Fruit fly (Drosophila melanogaster): ENCODE data around the gene daed.

The daed gene

dm6 chr2L:2193357-2193780 is 22.7 kb downstream of the daed start (continued):
- TF ChIP-seq dmrt11E (tag; optimal IDR thresholded peaks at IDR 0.05) (no peak), sqz (GFP tag; optimal IDR thresholded peaks at IDR 0.05) (peak; percentile 86), Ravus (GFP tag; IDR thresholded peaks at IDR 0.05) (no peak), CG4424 (GFP tag; optimal IDR thresholded peaks at IDR 0.05) (no peak), lbe (GFP tag; optimal IDR thresholded peaks at IDR 0.05) (peak; percentile 30), CG14710 (tag; optimal IDR thresholded peaks at IDR 0.05) (peak; percentile 36), sens (GFP tag) (peak; percentile 95), E2f2 (GFP tag; IDR thresholded peaks at IDR 0.05) (no peak), Camta (GFP tag; optimal IDR thresholded peaks at IDR 0.05) (no peak), CG8478 (optimal IDR thresholded peaks at IDR 0.05) (peak; percentile 90), NfI (GFP tag; optimal IDR thresholded peaks at IDR 0.05) (peak; percentile 44), unc-4 (GFP tag; IDR thresholded peaks at IDR 0.05; ENCODE audit: partially characterized antibody) (no peak), Dref (GFP tag; IDR thresholded peaks at IDR 0.05) (no peak), CG8290 (GFP tag; optimal IDR thresholded peaks at IDR 0.05) (peak; percentile 21), CG8290 (tag; optimal IDR thresholded peaks at IDR 0.05) (peak; percentile 42 to 80), schlank (tag; optimal IDR thresholded peaks at IDR 0.05) (peak; percentile 59), CG34422 (GFP tag; IDR thresholded peaks at IDR 0.05) (no peak), Lhr (GFP tag; optimal IDR thresholded peaks at IDR 0.05) (peak; percentile 100), dysf (GFP tag; IDR thresholded peaks at IDR 0.05) (no peak), CG4404 (GFP tag; IDR thresholded peaks at IDR 0.05) (no peak), peb (GFP tag; IDR thresholded peaks at IDR 0.05) (no peak), CG2678 (tag; optimal IDR thresholded peaks at IDR 0.05) (peak; percentile 50), CG13894 (tag; optimal IDR thresholded peaks at IDR 0.05) (peak; percentile 92), CG32772 (GFP tag; IDR thresholded peaks at IDR 0.05) (no peak), CG6813 (GFP tag; optimal IDR thresholded peaks at IDR 0.05) (peak; percentile 57), CG3163 (GFP tag; optimal IDR thresholded peaks at IDR 0.05) (peak; percentile 35), gsb-n (tag; optimal IDR thresholded peaks at IDR 0.05) (peak; percentile 38), Side (GFP tag; optimal IDR thresholded peaks at IDR 0.05) (peak; percentile 58), fru (optimal IDR thresholded peaks at IDR 0.05) (no peak), CG12236 (GFP tag; optimal IDR thresholded peaks at IDR 0.05) (no peak), NC2α (GFP tag; optimal IDR thresholded peaks at IDR 0.05) (no peak), lab (GFP tag; optimal IDR thresholded peaks at IDR 0.05) (peak; percentile 76), CG5180 (GFP tag; optimal IDR thresholded peaks at IDR 0.05) (peak; percentile 56), dm (GFP tag; optimal IDR thresholded peaks at IDR 0.05) (peak; percentile 83), CG13287 (GFP tag; IDR thresholded peaks at IDR 0.05; ENCODE audit: partially characterized antibody) (no peak), CG3065 (GFP tag; optimal IDR thresholded peaks at IDR 0.05) (no peak), CG4617 (GFP tag; optimal IDR thresholded peaks at IDR 0.05; ENCODE audit: borderline replicate concordance) (no peak), CG11560 (tag; IDR thresholded peaks at IDR 0.05) (no peak), fd3F (GFP tag; optimal IDR thresholded peaks at IDR 0.05) (no peak), exex (tag; optimal IDR thresholded peaks at IDR 0.05) (peak; percentile 9), CG17328 (GFP tag; IDR thresholded peaks at IDR 0.05) (no peak), Scr (GFP tag; IDR thresholded peaks at IDR 0.05; ENCODE audit: partially characterized antibody) (no peak), zen2 (GFP tag; IDR thresholded peaks at IDR 0.05; ENCODE audit: partially characterized antibody) (no peak), CG15269 (tag; optimal IDR thresholded peaks at IDR 0.05) (peak; percentile 49), mirr (GFP tag; optimal IDR thresholded peaks at IDR 0.05) (peak; percentile 79), cas (GFP tag; IDR thresholded peaks at IDR 0.05) (no peak), vfl (GFP tag; optimal IDR thresholded peaks at IDR 0.05) (peak; percentile 26), CG12219 (GFP tag; optimal IDR thresholded peaks at IDR 0.05) (peak; percentile 25), btn (GFP tag; optimal IDR thresholded peaks at IDR 0.05) (no peak), pum (GFP tag; optimal IDR thresholded peaks at IDR 0.05) (no peak), CG4707 (GFP tag; optimal IDR thresholded peaks at IDR 0.05) (no peak), Deaf1 (tag; optimal IDR thresholded peaks at IDR 0.05) (peak; percentile 83)
